Worm (Caenorhabditis elegans) whole organism, L1 larva: Measurements from ENCODE around the gene sod-5.

Experiments used
- ceh-88 ChIP-seq: fragments of 200-800 bp; sonication (Bioruptor generic); IDR thresholded peaks from 2 replicates; pipeline ENCODE4 v1.3.6; 2022; ENCODE audit warnings: missing genetic modification characterization, missing compliant biosample characterization
- dsc-1 ChIP-seq: sonication (generic microtip); optimal IDR thresholded peaks from 2 replicates; lab custom pipeline; 2016; ENCODE audit warnings: mild to moderate bottlenecking, missing genetic modification characterization, missing compliant biosample characterization
- efl-1 ChIP-seq, 4 experiments: fragments of 150-350 bp; optimal IDR thresholded peaks in 3 of 4; peaks in 1 of 4; 1 replicate in 1 of 4; 2 replicates in 3 of 4; lab custom pipeline; 2014; ENCODE audit warnings: missing biosample characterization in 2 of 4, missing genetic modification characterization in 2 of 4, missing genetic modification reagents in 2 of 4
- ets-5 ChIP-seq: fragments of 200-800 bp; sonication (Bioruptor generic); IDR thresholded peaks from 2 replicates; pipeline ENCODE4 v1.3.6; 2022; ENCODE audit warnings: missing genetic modification characterization, missing compliant biosample characterization
- jun-1 ChIP-seq: fragments of 150-350 bp; optimal IDR thresholded peaks from 2 replicates; lab custom pipeline; 2014; ENCODE audit warnings: missing biosample characterization, missing genetic modification reagents, missing genetic modification characterization
- lin-15B ChIP-seq: fragments of 150-350 bp; sonication (generic microtip); optimal IDR thresholded peaks from 3 replicates; lab custom pipeline; 2014; ENCODE audit warnings: missing biosample characterization, missing genetic modification characterization
- lin-39 ChIP-seq: fragments of 150-350 bp; optimal IDR thresholded peaks from 2 replicates; lab custom pipeline; 2014; ENCODE audit warnings: missing biosample characterization, missing genetic modification reagents, missing genetic modification characterization
- lir-3 ChIP-seq: sonication (generic microtip); optimal IDR thresholded peaks from 2 replicates; lab custom pipeline; 2016; ENCODE audit warnings: mild to moderate bottlenecking, missing genetic modification characterization, moderate library complexity, missing compliant biosample characterization; ENCODE audit not compliant: poor library complexity
- mep-1 ChIP-seq: fragments of 150-350 bp; optimal IDR thresholded peaks from 2 replicates; lab custom pipeline; 2014; ENCODE audit warnings: missing biosample characterization, missing genetic modification characterization
- nhr-11 ChIP-seq: fragments of 150-350 bp; optimal IDR thresholded peaks from 2 replicates; lab custom pipeline; 2014; ENCODE audit warnings: missing biosample characterization, missing genetic modification characterization
- nhr-90 ChIP-seq: sonication (generic microtip); optimal IDR thresholded peaks from 2 replicates; lab custom pipeline; 2016; ENCODE audit warnings: mild to moderate bottlenecking, missing genetic modification characterization, missing compliant biosample characterization; ENCODE audit not compliant: poor library complexity
- unc-62 ChIP-seq: fragments of 150-350 bp; optimal IDR thresholded peaks from 2 replicates; lab custom pipeline; 2014; ENCODE audit warnings: missing biosample characterization, missing genetic modification reagents, missing genetic modification characterization

DNA sequence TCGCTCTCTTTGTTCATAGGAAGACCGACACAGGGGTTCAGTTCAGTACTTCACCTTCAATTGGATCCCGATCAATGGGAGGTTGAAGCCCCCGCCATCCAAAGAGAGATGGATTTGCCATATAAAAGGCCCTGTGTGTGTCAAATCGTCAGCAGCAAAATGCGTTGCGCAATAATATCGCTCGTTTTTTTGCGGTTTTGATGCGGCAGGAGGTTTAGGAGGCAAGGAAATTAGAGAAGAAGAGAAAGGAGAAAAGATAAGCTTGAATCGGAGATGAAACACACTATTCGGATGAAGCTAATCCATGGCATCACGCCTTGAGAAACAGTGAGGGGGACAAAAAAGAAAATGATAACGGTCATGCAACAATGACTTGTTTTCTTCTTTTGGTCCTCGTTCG lies 23.0 kb upstream of the sod-5 start:
- TF ChIP-seq efl-1 (optimal IDR thresholded peaks at IDR 0.05; lab: Kevin White, UChicago) (no peak), efl-1 (GFP tag; optimal IDR thresholded peaks at IDR 0.05 in 1 of 2; lab: Kevin White, UChicago) (no peak), jun-1 (tag; lab: Kevin White, UChicago) (no peak), lir-3 (tag; lab: Kevin White, UChicago) (no peak), lin-39 (tag; lab: Kevin White, UChicago) (no peak), ets-5 (GFP tag; lab: Robert Waterston, UW) (no peak), unc-62 (GFP tag; lab: Kevin White, UChicago) (no peak), nhr-90 (tag; lab: Kevin White, UChicago) (no peak), mep-1 (tag; lab: Kevin White, UChicago) (no peak), lin-15B (tag; lab: Kevin White, UChicago) (no peak), ceh-88 (GFP tag; lab: Robert Waterston, UW) (no peak), nhr-11 (tag; lab: Kevin White, UChicago) (no peak), dsc-1 (tag; lab: Kevin White, UChicago) (no peak)
